Worm (Caenorhabditis elegans): ENCODE results near the gene bath-26.

DNA sequence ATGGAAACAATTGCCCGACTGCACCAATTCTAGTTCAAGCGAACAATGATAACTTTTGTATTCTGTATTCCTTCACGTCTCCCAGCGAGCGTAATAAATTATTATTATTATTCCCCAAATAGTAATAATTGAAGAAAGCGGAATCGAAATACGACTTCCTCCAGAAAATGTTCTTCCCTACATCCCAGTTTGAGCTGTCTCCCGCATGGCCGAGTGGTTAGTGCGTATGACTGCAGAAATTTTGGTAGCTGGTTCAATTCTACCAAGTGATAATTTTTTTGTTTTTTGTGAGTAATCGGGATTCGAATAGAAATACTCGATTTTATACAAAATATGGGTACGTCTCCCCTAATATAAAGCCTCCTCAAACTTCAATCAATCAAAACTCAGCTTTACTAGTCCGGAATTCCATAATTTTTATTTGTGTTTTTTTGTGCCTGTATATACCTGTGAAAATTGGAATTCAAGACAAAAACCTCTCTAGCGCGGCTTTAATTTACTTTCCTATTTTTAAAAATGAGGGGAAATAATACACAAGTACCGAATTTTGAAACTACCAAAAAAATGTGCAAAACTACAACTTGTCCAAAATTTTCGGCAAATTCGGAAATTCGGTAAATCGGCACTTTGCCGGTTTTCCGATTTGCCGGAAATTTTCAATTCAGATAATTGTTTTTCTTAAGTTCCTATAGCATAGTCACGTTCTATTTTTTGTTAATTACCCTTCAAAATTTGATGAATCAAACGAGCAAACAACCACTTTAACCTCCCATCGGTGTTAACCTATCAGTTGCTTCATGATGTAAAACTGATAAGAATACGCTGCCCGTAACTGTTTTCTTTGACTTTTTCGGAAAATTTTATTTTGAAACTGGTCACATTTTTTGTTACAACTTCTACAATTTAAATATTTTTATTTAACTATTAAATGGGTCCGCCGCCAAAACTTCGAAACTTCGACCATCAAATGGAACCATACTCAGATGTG is 3.2 kb downstream of the bath-26 start, which contains the start of gene bath-46:
- TF ChIP-seq ref-1 (GFP tag; conservative IDR thresholded peaks at IDR 0.05) (no peak), klf-2 (GFP tag; conservative IDR thresholded peaks at IDR 0.05) (no peak)
